Worm (Caenorhabditis elegans): ENCODE data around the gene nhl-3.

ce11 chrII:556185-556584 is 45.7 kb downstream of the nhl-3 start, which contains the start of the genes C09E8.1 and C09E8.6:
- no peak for TF ChIP-seq hlh-30 (tag; optimal IDR thresholded peaks at IDR 0.05; ENCODE audit: insufficient read depth)
- no peak for TF ChIP-seq unc-86 (tag; optimal IDR thresholded peaks at IDR 0.05)
- TF ChIP-seq eyg-1 (tag; optimal IDR thresholded peaks at IDR 0.05), result no peak
- TF ChIP-seq odd-2 (tag; optimal IDR thresholded peaks at IDR 0.05), result no peak
- TF ChIP-seq unc-42 (tag; optimal IDR thresholded peaks at IDR 0.05), result no peak
- no peak for TF ChIP-seq elt-4 (tag; optimal IDR thresholded peaks at IDR 0.05)

Measured in whole organism, late embryonic.